Worm (Caenorhabditis elegans): ENCODE measurements around the gene T27D12.6.

Gene T27D12.6

ce11 chrII:11835208-11835607 is at the start of gene T27D12.6:
TSS of gene T27D12.6 (plus strand) at chrII:11835508.
- no peak for TF ChIP-seq F39B2.1 (GFP tag; IDR thresholded peaks at IDR 0.05)
- no peak for TF ChIP-seq sptf-2 (GFP tag; optimal IDR thresholded peaks at IDR 0.05)
- TF ChIP-seq mel-28 (tag; optimal IDR thresholded peaks at IDR 0.05; ENCODE audit: borderline replicate concordance): no peak
- no peak for TF ChIP-seq nfya-2 (GFP tag; IDR thresholded peaks at IDR 0.05)
- TF ChIP-seq F10E7.11 (tag; optimal IDR thresholded peaks at IDR 0.05): no peak
- no peak for TF ChIP-seq lin-26 (GFP tag; IDR thresholded peaks at IDR 0.05)
- TF ChIP-seq ztf-25 (GFP tag; IDR thresholded peaks at IDR 0.05): no peak
- no peak for TF ChIP-seq ceh-58 (GFP tag; IDR thresholded peaks at IDR 0.05)
- no peak for TF ChIP-seq cebp-1 (GFP tag; IDR thresholded peaks at IDR 0.05)
- no peak for TF ChIP-seq cebp-1 (tag; optimal IDR thresholded peaks at IDR 0.05)
- TF ChIP-seq egl-18 (GFP tag; IDR thresholded peaks at IDR 0.05): no peak
- TF ChIP-seq F33H1.4 (GFP tag; IDR thresholded peaks at IDR 0.05): no peak
- no peak for TF ChIP-seq dox-1 (GFP tag; IDR thresholded peaks at IDR 0.05)
- TF ChIP-seq B0336.3 (GFP tag; IDR thresholded peaks at IDR 0.05): no peak
- no peak for TF ChIP-seq ccch-3 (GFP tag; optimal IDR thresholded peaks at IDR 0.05)
- TF ChIP-seq F57C9.4 (tag; optimal IDR thresholded peaks at IDR 0.05): no peak
- no peak for TF ChIP-seq B0035.1 (tag; optimal IDR thresholded peaks at IDR 0.05)
- TF ChIP-seq zim-3 (tag; optimal IDR thresholded peaks at IDR 0.05): no peak

ce11 chrII:11788025-11788424 is 47.3 kb upstream of the T27D12.6 start:
- TF ChIP-seq hsf-1 (GFP tag; IDR thresholded peaks at IDR 0.05) (no peak), ceh-40 (GFP tag; IDR thresholded peaks at IDR 0.05) (no peak), ztf-28 (GFP tag; IDR thresholded peaks at IDR 0.05) (no peak), nhr-80 (tag; optimal IDR thresholded peaks at IDR 0.05) (no peak), lin-54 (GFP tag; optimal IDR thresholded peaks at IDR 0.05) (no peak), athp-1 (tag; optimal IDR thresholded peaks at IDR 0.05) (no peak), madf-8 (GFP tag; conservative IDR thresholded peaks at IDR 0.05) (no peak), ztf-6 (GFP tag; IDR thresholded peaks at IDR 0.05) (no peak), C06A6.2 (GFP tag; conservative IDR thresholded peaks at IDR 0.05) (no peak), Y95B8A.8 (GFP tag; IDR thresholded peaks at IDR 0.05) (no peak), ZK185.1 (tag; optimal IDR thresholded peaks at IDR 0.05; ENCODE audit: poor library complexity, severe bottlenecking) (no peak), mel-28 (tag; optimal IDR thresholded peaks at IDR 0.05; ENCODE audit: borderline replicate concordance) (no peak), C17E4.6 (GFP tag; IDR thresholded peaks at IDR 0.05) (no peak)

- TF ChIP-seq athp-1 (tag; optimal IDR thresholded peaks at IDR 0.05): no peak
- TF ChIP-seq ztf-18 (tag; optimal IDR thresholded peaks at IDR 0.05): no peak
- TF ChIP-seq dpl-1 (GFP tag; optimal IDR thresholded peaks at IDR 0.05): no peak
- TF ChIP-seq nfyb-1 (GFP tag; IDR thresholded peaks at IDR 0.05): no peak
- TF ChIP-seq aptf-3 (GFP tag; IDR thresholded peaks at IDR 0.05): no peak
- no peak for TF ChIP-seq mxl-1 (tag; optimal IDR thresholded peaks at IDR 0.05)
- TF ChIP-seq F49E8.2 (tag; optimal IDR thresholded peaks at IDR 0.05; ENCODE audit: insufficient read depth): no peak
- no peak for TF ChIP-seq nhr-90 (tag; optimal IDR thresholded peaks at IDR 0.05)
- no peak for TF ChIP-seq sptf-2 (GFP tag; optimal IDR thresholded peaks at IDR 0.05)
- no peak for TF ChIP-seq hlh-12 (tag; optimal IDR thresholded peaks at IDR 0.05)
- TF ChIP-seq snpc-1.3 (tag; optimal IDR thresholded peaks at IDR 0.05; ENCODE audit: insufficient read depth): no peak
- no peak for TF ChIP-seq Y95B8A.8 (GFP tag; IDR thresholded peaks at IDR 0.05)
- TF ChIP-seq egrh-3 (GFP tag; IDR thresholded peaks at IDR 0.05): no peak
- no peak for TF ChIP-seq ZK185.1 (tag; optimal IDR thresholded peaks at IDR 0.05; ENCODE audit: poor library complexity, severe bottlenecking)
- TF ChIP-seq mel-28 (tag; optimal IDR thresholded peaks at IDR 0.05; ENCODE audit: borderline replicate concordance): no peak
- no peak for TF ChIP-seq tbx-9 (tag; optimal IDR thresholded peaks at IDR 0.05; ENCODE audit: borderline replicate concordance)
- no peak for TF ChIP-seq hmg-20 (GFP tag; IDR thresholded peaks at IDR 0.05)
- TF ChIP-seq F37B4.10 (GFP tag; IDR thresholded peaks at IDR 0.05): no peak
- TF ChIP-seq B0035.1 (tag; optimal IDR thresholded peaks at IDR 0.05): no peak
Observed at ce11 chrII:11790458-11790857, 44.9 kb upstream of the T27D12.6 start, which contains the start of gene F43G6.4. TSS of gene F43G6.4 (plus strand) at chrII:11790758.
